Worm (Caenorhabditis elegans) whole organism, L4 larva: ENCODE data around the gene fbxb-48.

ENCODE experiments used
- R02D3.7 ChIP-seq: fragments of 150-350 bp; sonication (generic microtip); optimal IDR thresholded peaks from 3 replicates; lab custom pipeline; 2014; ENCODE audit warnings: missing biosample characterization, missing genetic modification characterization
- ceh-82 ChIP-seq: sonication (generic microtip); optimal IDR thresholded peaks from 2 replicates; lab custom pipeline; 2017; ENCODE audit warnings: missing biosample characterization, missing genetic modification characterization
- egl-27 ChIP-seq: sonication (generic microtip); optimal IDR thresholded peaks from 3 replicates; lab custom pipeline; 2017; ENCODE audit warnings: missing biosample characterization, missing genetic modification reagents, missing genetic modification characterization
- gei-8 ChIP-seq: fragments of 200-800 bp; sonication (Bioruptor generic); optimal IDR thresholded peaks from 2 replicates; lab custom pipeline; 2018; ENCODE audit warnings: mild to moderate bottlenecking, missing genetic modification characterization, missing compliant biosample characterization
- hlh-30 ChIP-seq: sonication (generic microtip); optimal IDR thresholded peaks from 2 replicates; lab custom pipeline; 2017; ENCODE audit warnings: antibody characterized with exemption, mild to moderate bottlenecking, missing genetic modification characterization, missing compliant biosample characterization; ENCODE audit not compliant: insufficient read depth
- hmg-1.1 ChIP-seq: fragments of 200-800 bp; sonication (Bioruptor generic); IDR thresholded peaks from 2 replicates; pipeline ENCODE4 v1.3.6; 2022; ENCODE audit warnings: missing genetic modification reagents, missing genetic modification characterization, missing compliant biosample characterization
- mes-2 ChIP-seq: sonication (generic microtip); optimal IDR thresholded peaks from 2 replicates; lab custom pipeline; 2016; ENCODE audit warnings: missing genotype, mild to moderate bottlenecking, missing genetic modification characterization, missing compliant biosample characterization; ENCODE audit not compliant: poor library complexity, severe bottlenecking
- mxl-2 ChIP-seq: fragments of 200-800 bp; sonication (Bioruptor generic); conservative IDR thresholded peaks from 2 replicates; pipeline ENCODE4 v1.3.6; 2022; ENCODE audit warnings: missing genetic modification reagents, missing genetic modification characterization, missing compliant biosample characterization
- nhr-237 ChIP-seq: sonication (generic microtip); optimal IDR thresholded peaks from 2 replicates; lab custom pipeline; 2017; ENCODE audit warnings: missing biosample characterization, missing genetic modification characterization
- skn-1 ChIP-seq: fragments of 150-350 bp; optimal IDR thresholded peaks from 2 replicates; lab custom pipeline; 2014; ENCODE audit warnings: missing biosample characterization, missing genetic modification characterization

- no peak for TF ChIP-seq skn-1 (tag; lab: Kevin White, UChicago)
- no peak for TF ChIP-seq mes-2 (tag; lab: Kevin White, UChicago)
- TF ChIP-seq hmg-1.1 (GFP tag; lab: Robert Waterston, UW), result no peak
- TF ChIP-seq egl-27 (tag; lab: Kevin White, UChicago), result no peak
- TF ChIP-seq ceh-82, result no peak
- TF ChIP-seq gei-8 (GFP tag; lab: Kevin White, UChicago), result no peak
- TF ChIP-seq nhr-237 (tag; lab: Kevin White, UChicago), result no peak
- TF ChIP-seq mxl-2 (GFP tag; lab: Robert Waterston, UW), result no peak
- no peak for TF ChIP-seq hlh-30 (tag; lab: Kevin White, UChicago)
- no peak for TF ChIP-seq R02D3.7 (tag; lab: Kevin White, UChicago)
These were observed 12.9 kb upstream of the fbxb-48 start, which contains the start of gene ceh-82 for ce11 chrII:1731932-1732331.
